Worm (Caenorhabditis elegans): ENCODE data around the gene K07D4.4.

K07D4.4 gene

DNA sequence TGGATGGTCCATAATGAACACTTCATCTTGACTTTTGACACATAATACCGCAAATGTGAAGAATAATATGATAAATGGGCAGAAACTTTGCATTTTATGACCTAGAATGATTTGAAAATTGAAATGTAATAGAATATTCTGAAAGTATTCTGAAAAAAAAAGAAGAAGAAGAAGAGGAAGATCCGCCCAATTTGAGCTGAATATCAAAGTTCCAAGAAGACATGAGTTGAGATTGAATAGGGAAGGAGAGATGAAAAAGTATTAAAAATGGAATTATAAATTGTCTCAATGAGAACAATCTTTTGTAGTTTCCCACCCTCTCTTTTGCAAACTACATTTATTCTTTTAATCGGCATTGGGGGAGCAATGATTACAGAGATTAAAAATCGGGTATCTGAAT, at the start of gene K07D4.4:
Gene K07D4.4 (minus strand): TSS at position 101 of the 400 bp plus-strand sequence.
- TF ChIP-seq rbr-2 (tag; optimal IDR thresholded peaks at IDR 0.05) = no peak
- no peak for TF ChIP-seq vab-7 (GFP tag; IDR thresholded peaks at IDR 0.05)
- TF ChIP-seq skn-1 (tag; optimal IDR thresholded peaks at IDR 0.05) = no peak
- TF ChIP-seq nhr-77 (tag; optimal IDR thresholded peaks at IDR 0.05) = no peak
- no peak for TF ChIP-seq nhr-48 (tag; optimal IDR thresholded peaks at IDR 0.05)
- TF ChIP-seq egl-27 (tag; optimal IDR thresholded peaks at IDR 0.05) = no peak
- TF ChIP-seq arid-1 (GFP tag; conservative IDR thresholded peaks at IDR 0.05) = no peak
- no peak for TF ChIP-seq nhr-6 (tag; optimal IDR thresholded peaks at IDR 0.05)
- TF ChIP-seq tra-1 (GFP tag; IDR thresholded peaks at IDR 0.05) = no peak
- no peak for TF ChIP-seq pqm-1 (tag; optimal IDR thresholded peaks at IDR 0.05)

ce11 chrII:4081891-4082290, 49.7 kb upstream of the K07D4.4 start:
- TF ChIP-seq aha-1 (tag) (peak; percentile 57), daf-16 (GFP tag; optimal IDR thresholded peaks at IDR 0.05) (no peak), daf-16 (tag; optimal IDR thresholded peaks at IDR 0.05) (no peak), ceh-32 (tag; optimal IDR thresholded peaks at IDR 0.05; ENCODE audit: poor library complexity) (no peak), dve-1 (tag; optimal IDR thresholded peaks at IDR 0.05; ENCODE audit: insufficient read depth) (no peak), ceh-20 (GFP tag; IDR thresholded peaks at IDR 0.05) (no peak)

ce11 chrII:4081141-4081540, 48.9 kb upstream of the K07D4.4 start:
- TF ChIP-seq nhr-77 (tag; optimal IDR thresholded peaks at IDR 0.05) = no peak
- TF ChIP-seq T20F7.1 (GFP tag; optimal IDR thresholded peaks at IDR 0.05) = no peak
- TF ChIP-seq nhr-41 (GFP tag; IDR thresholded peaks at IDR 0.05) = no peak
- peak; percentile 43 for TF ChIP-seq aha-1 (tag)
- no peak for TF ChIP-seq fkh-10 (GFP tag; optimal IDR thresholded peaks at IDR 0.05)
- peak; percentile 65 for TF ChIP-seq set-16 (GFP tag; IDR thresholded peaks at IDR 0.05)
- no peak for TF ChIP-seq lin-1 (GFP tag; IDR thresholded peaks at IDR 0.05)

- TF ChIP-seq set-16 (GFP tag; IDR thresholded peaks at IDR 0.05) = peak; percentile 67
Observed at ce11 chrII:4078048-4078447, 45.9 kb upstream of the K07D4.4 start.

DNA sequence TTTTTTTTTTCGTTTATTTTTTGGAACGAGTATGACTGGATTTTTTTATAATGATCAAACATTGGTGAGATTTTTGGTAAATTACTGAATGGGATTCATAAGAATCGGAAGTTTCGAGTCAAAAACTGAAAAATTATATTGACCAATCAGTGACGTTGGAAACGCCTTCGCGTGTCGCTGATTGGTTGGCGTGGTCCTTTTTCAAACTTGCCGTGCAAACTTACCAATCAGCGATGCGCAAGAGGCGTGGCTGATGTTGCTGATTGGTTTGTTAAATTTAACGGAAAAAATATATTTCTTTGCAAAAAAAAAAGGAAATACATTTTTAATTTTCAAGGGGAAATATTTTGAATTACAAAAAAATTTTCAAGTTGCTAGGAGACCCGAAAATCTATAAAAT, 42.5 kb upstream of the K07D4.4 start:
- no peak for TF ChIP-seq php-3 (GFP tag; IDR thresholded peaks at IDR 0.05)
- TF ChIP-seq madf-9 (GFP tag; conservative IDR thresholded peaks at IDR 0.05) = no peak

ce11 chrII:4071075-4071474, 38.9 kb upstream of the K07D4.4 start:
- no peak for TF ChIP-seq mdt-29 (GFP tag; IDR thresholded peaks at IDR 0.05)
- no peak for TF ChIP-seq snpc-4 (tag; optimal IDR thresholded peaks at IDR 0.05)
- TF ChIP-seq set-16 (GFP tag; IDR thresholded peaks at IDR 0.05) = peak; percentile 68
- no peak for TF ChIP-seq nhr-102 (tag; optimal IDR thresholded peaks at IDR 0.05)
- TF ChIP-seq ZK546.5 (tag; optimal IDR thresholded peaks at IDR 0.05) = no peak

DNA sequence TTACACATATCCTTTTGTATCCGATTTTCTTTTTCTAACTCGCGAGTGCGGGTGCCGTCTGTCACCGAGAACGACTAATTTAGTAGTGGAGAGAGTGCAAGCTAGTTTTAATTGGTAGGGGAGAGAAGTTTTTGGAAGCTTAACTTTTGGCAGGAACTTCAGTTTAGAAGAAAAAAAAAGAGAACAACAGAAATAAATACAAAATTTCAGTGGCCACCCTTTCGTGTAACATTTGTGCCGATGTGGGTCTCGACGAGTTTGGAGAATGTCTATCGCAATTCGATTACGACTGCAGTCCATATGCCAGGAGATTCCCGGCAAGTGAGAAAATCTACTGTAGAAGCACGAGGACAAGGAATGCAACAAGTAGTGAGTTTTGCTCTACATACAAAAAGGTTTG, 35.9 kb upstream of the K07D4.4 start:
- TF ChIP-seq sdz-12 (GFP tag; optimal IDR thresholded peaks at IDR 0.05) (no peak), hlh-11 (tag; optimal IDR thresholded peaks at IDR 0.05) (no peak), snpc-4 (tag; optimal IDR thresholded peaks at IDR 0.05) (no peak), aha-1 (tag) (peak; percentile 92)

ce11 chrII:4067258-4067657, 35.1 kb upstream of the K07D4.4 start, which contains the start of gene W06A11.1:
TSS of gene W06A11.1 (plus strand) at chrII:4067558.
- no peak for TF ChIP-seq arid-1 (GFP tag; conservative IDR thresholded peaks at IDR 0.05)
